Fruit fly (Drosophila melanogaster) whole organism, embryonic: ENCODE results near the gene CG32793.

Source experiments
- Asciz ChIP-seq: fragments of 200-800 bp; sonication (Bioruptor generic); optimal IDR thresholded peaks from 2 replicates; lab custom pipeline; 2017; ENCODE audit warnings: missing biosample characterization, mild to moderate bottlenecking, missing genetic modification characterization, missing genetic modification reagents
- Atf-2 ChIP-seq: fragments of 200-800 bp; sonication (Bioruptor generic); optimal IDR thresholded peaks from 2 replicates; lab custom pipeline; 2016; ENCODE audit warnings: missing biosample characterization, missing genetic modification characterization
- B-H2 ChIP-seq: fragments of 200-800 bp; sonication (Bioruptor generic); optimal IDR thresholded peaks from 2 replicates; lab custom pipeline; 2018; ENCODE audit warnings: missing biosample characterization, mild to moderate bottlenecking, missing genetic modification characterization
- BEAF-32 ChIP-seq: fragments of 200-800 bp; sonication (Bioruptor generic); optimal IDR thresholded peaks from 3 replicates; lab custom pipeline; 2017; ENCODE audit warnings: missing biosample characterization, missing genetic modification characterization, mild to moderate bottlenecking, moderate library complexity, missing genetic modification reagents
- Bgb ChIP-seq: fragments of 200-800 bp; sonication (Bioruptor generic); IDR thresholded peaks from 2 replicates; pipeline ENCODE4 v1.3.6; 2022; ENCODE audit warnings: missing biosample characterization, missing genetic modification characterization; ENCODE audit not compliant: partially characterized antibody
- BtbVII ChIP-seq: fragments of 200-800 bp; sonication (Bioruptor generic); optimal IDR thresholded peaks from 3 replicates; lab custom pipeline; 2017; ENCODE audit warnings: missing biosample characterization, mild to moderate bottlenecking, missing genetic modification characterization
- Bteb2 ChIP-seq: fragments of 200-800 bp; sonication (Bioruptor generic); optimal IDR thresholded peaks from 2 replicates; lab custom pipeline; 2016; ENCODE audit warnings: missing biosample characterization, missing genetic modification characterization
- CG10274 ChIP-seq: fragments of 200-800 bp; sonication (Bioruptor generic); optimal IDR thresholded peaks from 3 replicates; lab custom pipeline; 2017; ENCODE audit warnings: missing biosample characterization, mild to moderate bottlenecking, missing genetic modification characterization
- CG10959 ChIP-seq: fragments of 200-800 bp; sonication (Bioruptor generic); IDR thresholded peaks from 2 replicates; pipeline ENCODE4 v1.3.6; 2022; ENCODE audit warnings: missing biosample characterization, missing genetic modification characterization
- CG11695 ChIP-seq: fragments of 200-800 bp; sonication (Bioruptor generic); IDR thresholded peaks from 3 replicates; pipeline ENCODE4 v1.3.6; 2022; ENCODE audit warnings: missing biosample characterization, missing genetic modification characterization
- CG1233 ChIP-seq: fragments of 200-800 bp; sonication (Bioruptor generic); optimal IDR thresholded peaks from 4 replicates; lab custom pipeline; 2018; ENCODE audit warnings: missing biosample characterization, mild to moderate bottlenecking, missing genetic modification characterization
- CG12744 ChIP-seq: fragments of 200-800 bp; sonication (Bioruptor generic); optimal IDR thresholded peaks from 2 replicates; lab custom pipeline; 2016; ENCODE audit warnings: missing biosample characterization, missing genetic modification characterization
- CG13287 ChIP-seq: fragments of 200-800 bp; sonication (Bioruptor generic); IDR thresholded peaks from 2 replicates; pipeline ENCODE4 v1.3.6; 2022; ENCODE audit warnings: missing biosample characterization, missing genetic modification characterization; ENCODE audit not compliant: partially characterized antibody
- CG17568 ChIP-seq: fragments of 200-800 bp; sonication (Bioruptor generic); optimal IDR thresholded peaks from 2 replicates; lab custom pipeline; 2018; ENCODE audit warnings: missing biosample characterization, mild to moderate bottlenecking, missing genetic modification characterization, moderate library complexity
- CG3163 ChIP-seq: fragments of 200-800 bp; sonication (Bioruptor generic); optimal IDR thresholded peaks from 3 replicates; lab custom pipeline; 2016; ENCODE audit warnings: missing biosample characterization, missing genetic modification characterization
- CG34376 ChIP-seq: fragments of 200-800 bp; sonication (Bioruptor generic); optimal IDR thresholded peaks from 2 replicates; lab custom pipeline; 2018; ENCODE audit warnings: missing biosample characterization, mild to moderate bottlenecking, missing genetic modification characterization
- CG4820 ChIP-seq: fragments of 200-800 bp; sonication (Bioruptor generic); optimal IDR thresholded peaks from 3 replicates; lab custom pipeline; 2016; ENCODE audit warnings: missing biosample characterization, missing genetic modification characterization
- Dll ChIP-seq: fragments of 200-800 bp; sonication (Bioruptor generic); IDR thresholded peaks from 4 replicates; pipeline ENCODE4 v1.3.6; 2022; ENCODE audit warnings: missing biosample characterization, missing genetic modification characterization; ENCODE audit not compliant: partially characterized antibody
- Drgx ChIP-seq: fragments of 200-800 bp; sonication (Bioruptor generic); IDR thresholded peaks from 2 replicates; pipeline ENCODE4 v1.3.6; 2022; ENCODE audit warnings: missing biosample characterization, missing genetic modification characterization
- E2f2 ChIP-seq: fragments of 200-800 bp; sonication (Bioruptor generic); IDR thresholded peaks from 2 replicates; pipeline ENCODE4 v1.3.6; 2022; ENCODE audit warnings: missing biosample characterization, missing genetic modification characterization
- Hmr ChIP-seq: fragments of 200-800 bp; sonication (Bioruptor generic); optimal IDR thresholded peaks from 3 replicates; lab custom pipeline; 2017; ENCODE audit warnings: mild to moderate bottlenecking, missing biosample characterization, missing genetic modification reagents, missing genetic modification characterization
- Hr39 ChIP-seq: fragments of >200 bp; optimal IDR thresholded peaks from 2 replicates; lab custom pipeline; 2017
- Hr78 ChIP-seq, 2 experiments: fragments of 200-800 bp in 1 of 2; fragments of >200 bp in 1 of 2; sonication (Bioruptor generic) in 1 of 2; optimal IDR thresholded peaks; 2 replicates each; lab custom pipeline; 2017 to 2019; ENCODE audit warnings: missing biosample characterization in 2 of 2, missing genetic modification characterization in 2 of 2, mild to moderate bottlenecking in 1 of 2, moderate library complexity in 1 of 2
- MBD-R2 ChIP-seq: fragments of 200-800 bp; sonication (Bioruptor generic); IDR thresholded peaks from 2 replicates; pipeline ENCODE4 v1.3.6; 2022; ENCODE audit warnings: missing biosample characterization, missing genetic modification characterization
- Meics ChIP-seq: fragments of 200-800 bp; sonication (Bioruptor generic); optimal IDR thresholded peaks from 2 replicates; lab custom pipeline; 2017; ENCODE audit warnings: missing biosample characterization, mild to moderate bottlenecking, missing genetic modification characterization
- Nf-YA ChIP-seq: fragments of 200-800 bp; sonication (Bioruptor generic); IDR thresholded peaks from 2 replicates; pipeline ENCODE4 v1.3.6; 2022; ENCODE audit warnings: missing biosample characterization, missing genetic modification characterization
- Nf-YB ChIP-seq: fragments of 200-800 bp; sonication (Bioruptor generic); optimal IDR thresholded peaks from 3 replicates; lab custom pipeline; 2019; ENCODE audit warnings: missing biosample characterization, mild to moderate bottlenecking, missing genetic modification characterization, moderate library complexity
- NfI ChIP-seq: fragments of 200-800 bp; sonication (Bioruptor generic); optimal IDR thresholded peaks from 3 replicates; lab custom pipeline; 2018; ENCODE audit warnings: missing biosample characterization, mild to moderate bottlenecking, missing genetic modification characterization, moderate library complexity
- Ptx1 ChIP-seq: fragments of 200-800 bp; sonication (Bioruptor generic); IDR thresholded peaks from 2 replicates; pipeline ENCODE4 v1.3.6; 2022; ENCODE audit warnings: missing biosample characterization, missing genetic modification characterization
- Scr ChIP-seq: fragments of 200-800 bp; sonication (Bioruptor generic); IDR thresholded peaks from 2 replicates; pipeline ENCODE4 v1.3.6; 2022; ENCODE audit warnings: missing biosample characterization, missing genetic modification characterization; ENCODE audit not compliant: partially characterized antibody
- Vsx1 ChIP-seq: fragments of 200-800 bp; sonication (Bioruptor generic); optimal IDR thresholded peaks from 2 replicates; lab custom pipeline; 2017; ENCODE audit warnings: missing biosample characterization, mild to moderate bottlenecking, missing genetic modification characterization, missing genetic modification reagents
- bbx ChIP-seq: fragments of 200-800 bp; sonication (Bioruptor generic); IDR thresholded peaks from 2 replicates; pipeline ENCODE4 v1.3.6; 2022; ENCODE audit warnings: missing biosample characterization, missing genetic modification characterization; ENCODE audit not compliant: partially characterized antibody
- corto ChIP-seq: fragments of 200-800 bp; sonication (Bioruptor generic); optimal IDR thresholded peaks from 2 replicates; lab custom pipeline; 2016; ENCODE audit warnings: missing biosample characterization, mild to moderate bottlenecking, missing genetic modification characterization, moderate library complexity
- crp ChIP-seq, 2 experiments: fragments of 200-800 bp; sonication (Bioruptor generic); optimal IDR thresholded peaks; 2 replicates in 1 of 2; 3 replicates in 1 of 2; lab custom pipeline; 2017; ENCODE audit warnings: missing biosample characterization in 2 of 2, missing genetic modification characterization in 2 of 2, mild to moderate bottlenecking in 1 of 2, moderate library complexity in 1 of 2
- grn ChIP-seq: fragments of 200-800 bp; sonication (Bioruptor generic); optimal IDR thresholded peaks from 3 replicates; lab custom pipeline; 2017; ENCODE audit warnings: missing biosample characterization, missing genetic modification characterization
- ham ChIP-seq: fragments of 200-800 bp; sonication (Bioruptor generic); IDR thresholded peaks from 2 replicates; pipeline ENCODE4 v1.3.6; 2022; ENCODE audit warnings: missing biosample characterization, missing genetic modification characterization
- lab ChIP-seq: fragments of 200-800 bp; sonication (Bioruptor generic); optimal IDR thresholded peaks from 3 replicates; lab custom pipeline; 2017; ENCODE audit warnings: missing biosample characterization, missing genetic modification characterization, mild to moderate bottlenecking, moderate library complexity, missing genetic modification reagents
- lbe ChIP-seq: fragments of 200-800 bp; sonication (Bioruptor generic); optimal IDR thresholded peaks from 2 replicates; lab custom pipeline; 2016; ENCODE audit warnings: missing biosample characterization, mild to moderate bottlenecking, missing genetic modification characterization
- peb ChIP-seq: fragments of 200-800 bp; sonication (Bioruptor generic); IDR thresholded peaks from 2 replicates; pipeline ENCODE4 v1.3.6; 2022; ENCODE audit warnings: missing biosample characterization, missing genetic modification characterization
- phol ChIP-seq: fragments of 200-800 bp; sonication (Bioruptor generic); optimal IDR thresholded peaks from 3 replicates; lab custom pipeline; 2018; ENCODE audit warnings: missing biosample characterization, mild to moderate bottlenecking, missing genetic modification characterization, moderate library complexity
- ranshi ChIP-seq: fragments of 200-800 bp; sonication (Bioruptor generic); IDR thresholded peaks from 2 replicates; pipeline ENCODE4 v1.3.6; 2022; ENCODE audit warnings: missing biosample characterization, missing genetic modification characterization
- sd ChIP-seq: fragments of 200-800 bp; sonication (Bioruptor generic); optimal IDR thresholded peaks from 3 replicates; lab custom pipeline; 2018; ENCODE audit warnings: missing biosample characterization, mild to moderate bottlenecking, missing genetic modification characterization, moderate library complexity
- slou ChIP-seq: fragments of 200-800 bp; sonication (Bioruptor generic); optimal IDR thresholded peaks from 3 replicates; lab custom pipeline; 2016; ENCODE audit warnings: missing biosample characterization, missing genetic modification characterization
- sqz ChIP-seq: fragments of 200-800 bp; sonication (Bioruptor generic); optimal IDR thresholded peaks from 3 replicates; lab custom pipeline; 2018; ENCODE audit warnings: missing biosample characterization, mild to moderate bottlenecking, missing genetic modification characterization
- stwl ChIP-seq: fragments of 200-800 bp; sonication (Bioruptor generic); optimal IDR thresholded peaks from 3 replicates; lab custom pipeline; 2018; ENCODE audit warnings: missing biosample characterization, mild to moderate bottlenecking, missing genetic modification characterization, moderate library complexity
- tna ChIP-seq: fragments of 200-800 bp; sonication (Bioruptor generic); IDR thresholded peaks from 2 replicates; pipeline ENCODE4 v1.3.6; 2022; ENCODE audit warnings: missing biosample characterization, missing genetic modification characterization; ENCODE audit not compliant: partially characterized antibody
- trh ChIP-seq: fragments of 200-800 bp; sonication (Bioruptor generic); optimal IDR thresholded peaks from 2 replicates; lab custom pipeline; 2016; ENCODE audit warnings: missing biosample characterization, missing genetic modification characterization
- wek ChIP-seq: fragments of 200-800 bp; sonication (Bioruptor generic); optimal IDR thresholded peaks from 3 replicates; lab custom pipeline; 2018; ENCODE audit warnings: missing biosample characterization, mild to moderate bottlenecking, missing genetic modification characterization, moderate library complexity
- yki ChIP-seq: fragments of >200 bp; optimal IDR thresholded peaks from 3 replicates; lab custom pipeline; 2018

CG32793 gene

DNA sequence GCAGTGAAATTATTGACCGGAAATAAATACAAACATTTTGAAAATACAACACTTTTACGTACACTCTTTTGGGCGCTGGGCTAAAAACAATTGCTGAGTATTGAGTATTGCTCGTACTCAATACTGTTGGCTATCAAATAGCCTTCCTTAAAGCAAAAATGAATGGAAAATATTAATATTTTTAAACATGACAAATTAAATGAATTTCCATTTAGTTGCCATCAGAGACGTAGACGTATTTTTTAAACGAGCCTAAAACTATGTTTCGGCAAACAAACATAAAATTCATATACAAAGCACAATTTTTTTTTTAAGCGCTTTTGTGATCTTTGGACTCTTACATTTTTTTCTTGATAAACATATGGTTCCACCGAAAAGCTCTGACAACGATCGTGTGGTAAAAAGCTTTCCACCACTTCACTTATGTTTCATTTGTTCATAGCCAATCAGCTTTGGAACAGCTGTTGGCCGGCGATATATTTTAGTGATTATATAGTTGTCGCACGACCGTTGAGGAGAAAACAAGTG, 18.0 kb downstream of the CG32793 start, which contains the start of gene CG3603:
TSS of gene CG3603 (plus strand) at position 490 of the 528 bp plus-strand sequence.
- TF ChIP-seq ham (GFP tag; lab: Robert Waterston, UW) (no peak), CG12744 (GFP tag; lab: Kevin White, UChicago) (no peak), crp (GFP tag; optimal IDR thresholded peaks at IDR 0.05; lab: Kevin White, UChicago) (peak in 1 of 2 experiments; percentile 80), CG13287 (peak; percentile 47), Vsx1 (GFP tag; lab: Kevin White, UChicago) (peak; percentile 33), sqz (peak; percentile 91), trh (GFP tag; lab: Kevin White, UChicago) (no peak), yki (no peak), Hmr (GFP tag; lab: Kevin White, UChicago) (peak; percentile 52), Dll (GFP tag; lab: Robert Waterston, UW) (0 out of 4 replicates have a peak, but pooled peaks have one; percentile 16), Ptx1 (GFP tag; lab: Robert Waterston, UW) (no peak), Bteb2 (GFP tag; lab: Kevin White, UChicago) (no peak), CG11695 (GFP tag; lab: Robert Waterston, UW) (no peak), Bgb (GFP tag; lab: Robert Waterston, UW) (no peak; the same call in 1 of the 2 replicates), grn (GFP tag; lab: Kevin White, UChicago) (peak; percentile 78), CG34376 (GFP tag; lab: Kevin White, UChicago) (peak; percentile 73), slou (GFP tag; lab: Kevin White, UChicago) (no peak), peb (GFP tag; lab: Robert Waterston, UW) (no peak), BtbVII (peak; percentile 38), CG10959 (GFP tag; lab: Robert Waterston, UW) (no peak), Hr39 (lab: Kevin White, UChicago) (no peak), corto (GFP tag; lab: Kevin White, UChicago) (no peak), sd (tag; lab: Kevin White, UChicago) (no peak), Meics (GFP tag; lab: Kevin White, UChicago) (peak; percentile 40), CG3163 (GFP tag; lab: Kevin White, UChicago) (no peak), BEAF-32 (peak; percentile 37), ranshi (no peak), CG4820 (no peak), B-H2 (no peak), CG17568 (GFP tag; lab: Kevin White, UChicago) (peak; percentile 25), lbe (GFP tag; lab: Kevin White, UChicago) (peak; percentile 9), E2f2 (peak; percentile 16; the same call in 1 of the 2 replicates), Scr (GFP tag; lab: Robert Waterston, UW) (0 out of 2 replicates have a peak, but pooled peaks have one; percentile 15), CG1233 (peak; percentile 3), Atf-2 (no peak), stwl (tag; lab: Kevin White, UChicago) (no peak), MBD-R2 (GFP tag; lab: Robert Waterston, UW) (0 out of 2 replicates have a peak, but pooled peaks have one; percentile 6), CG10274 (GFP tag; lab: Kevin White, UChicago) (peak; percentile 3), Hr78 (GFP tag; optimal IDR thresholded peaks at IDR 0.05; lab: Kevin White, UChicago) (no peak), phol (tag; lab: Kevin White, UChicago) (no peak), wek (GFP tag; lab: Kevin White, UChicago) (no peak), Nf-YB (GFP tag; lab: Kevin White, UChicago) (peak; percentile 67), NfI (GFP tag; lab: Kevin White, UChicago) (peak; percentile 64), Drgx (GFP tag; lab: Robert Waterston, UW) (peak; percentile 74), bbx (GFP tag; lab: Robert Waterston, UW) (peak; percentile 42; the same call in 1 of the 2 replicates), lab (GFP tag; lab: Kevin White, UChicago) (peak; percentile 37), Asciz (GFP tag; lab: Kevin White, UChicago) (peak; percentile 25), tna (no peak), Nf-YA (no peak)
